Worm (Caenorhabditis elegans) whole organism, dauer: ENCODE results near the gene kin-33.

Experiments used
- unc-62 ChIP-seq: sonication (generic microtip); optimal IDR thresholded peaks from 2 replicates; lab custom pipeline; 2017; ENCODE audit warnings: missing biosample characterization, missing genetic modification reagents, missing genetic modification characterization

The kin-33 gene

ce11 chrV:234572-234971 is at the start of gene kin-33:
Gene kin-33, minus strand, starts transcription at chrV:234672.
- TF ChIP-seq unc-62 (GFP tag; lab: Kevin White, UChicago): no peak

ce11 chrV:283953-284352 is 49.5 kb upstream of the kin-33 start:
- TF ChIP-seq unc-62 (GFP tag; lab: Kevin White, UChicago): no peak

- TF ChIP-seq unc-62 (GFP tag; lab: Kevin White, UChicago): no peak
Measured at ce11 chrV:281616-282015, 47.1 kb upstream of the kin-33 start, which contains the start of gene npr-5. Gene npr-5, minus strand, starts transcription at chrV:281716.

ce11 chrV:281111-281510 is 46.6 kb upstream of the kin-33 start:
- no peak for TF ChIP-seq unc-62 (GFP tag; lab: Kevin White, UChicago)

- no peak for TF ChIP-seq unc-62 (GFP tag; lab: Kevin White, UChicago)
Measured at ce11 chrV:272837-273236, 38.4 kb upstream of the kin-33 start, which contains the start of gene nlp-70. Gene nlp-70, minus strand, starts transcription at chrV:272937.

- TF ChIP-seq unc-62 (GFP tag; lab: Kevin White, UChicago): no peak
Measured at ce11 chrV:268007-268406, 33.5 kb upstream of the kin-33 start, which contains the start of gene lgc-26. Gene lgc-26, plus strand, starts transcription at chrV:268307.

ce11 chrV:260334-260733 is 25.9 kb upstream of the kin-33 start:
- no peak for TF ChIP-seq unc-62 (GFP tag; lab: Kevin White, UChicago)

- no peak for TF ChIP-seq unc-62 (GFP tag; lab: Kevin White, UChicago)
Measured at ce11 chrV:258730-259129, 24.3 kb upstream of the kin-33 start, which contains the start of gene nhr-204. Gene nhr-204, minus strand, starts transcription at chrV:258830.

- TF ChIP-seq unc-62 (GFP tag; lab: Kevin White, UChicago): no peak
Measured at ce11 chrV:254591-254990, 20.1 kb upstream of the kin-33 start, which contains the start of gene str-121. Gene str-121, minus strand, starts transcription at chrV:254691.

ce11 chrV:251652-252051 is 17.2 kb upstream of the kin-33 start, which contains the start of gene oac-39:
Gene oac-39, minus strand, starts transcription at chrV:251752.
- TF ChIP-seq unc-62 (GFP tag; lab: Kevin White, UChicago): no peak

- TF ChIP-seq unc-62 (GFP tag; lab: Kevin White, UChicago): no peak
Measured at ce11 chrV:248636-249035, 14.2 kb upstream of the kin-33 start.

- TF ChIP-seq unc-62 (GFP tag; lab: Kevin White, UChicago): no peak
Measured at ce11 chrV:247576-247975, 13.1 kb upstream of the kin-33 start.

- TF ChIP-seq unc-62 (GFP tag; lab: Kevin White, UChicago): no peak
Measured at ce11 chrV:246097-246496, 11.6 kb upstream of the kin-33 start, which contains the start of gene kin-34. Gene kin-34, minus strand, starts transcription at chrV:246197.

ce11 chrV:242518-242917 is 8.0 kb upstream of the kin-33 start, which contains the start of gene R02C2.7:
Gene R02C2.7, minus strand, starts transcription at chrV:242618.
- TF ChIP-seq unc-62 (GFP tag; lab: Kevin White, UChicago): no peak

- TF ChIP-seq unc-62 (GFP tag; lab: Kevin White, UChicago): no peak
Measured at ce11 chrV:240287-240686, 5.8 kb upstream of the kin-33 start, which contains the start of gene txt-2. Gene txt-2, minus strand, starts transcription at chrV:240500.

ce11 chrV:238094-238493 is 3.6 kb upstream of the kin-33 start, which contains the start of gene R02C2.1:
Gene R02C2.1, minus strand, starts transcription at chrV:238194.
- no peak for TF ChIP-seq unc-62 (GFP tag; lab: Kevin White, UChicago)

- TF ChIP-seq unc-62 (GFP tag; lab: Kevin White, UChicago): no peak
Measured at ce11 chrV:237012-237411, 2.5 kb upstream of the kin-33 start.
